Worm (Caenorhabditis elegans) whole organism, L2 larva: ENCODE data around the gene srx-105.

ENCODE experiments used
- aly-2 ChIP-seq: fragments of 150-350 bp; optimal IDR thresholded peaks from 2 replicates; lab custom pipeline; 2014; ENCODE audit warnings: missing biosample characterization, missing genetic modification characterization
- ama-1 ChIP-seq: fragments of 150-350 bp; optimal IDR thresholded peaks from 2 replicates; lab custom pipeline; 2018; ENCODE audit warnings: inconsistent platforms
- ceh-82 ChIP-seq: fragments of 150-350 bp; optimal IDR thresholded peaks from 2 replicates; lab custom pipeline; 2014; ENCODE audit warnings: missing biosample characterization, missing genetic modification characterization
- nhr-12 ChIP-seq: fragments of 150-350 bp; optimal IDR thresholded peaks from 2 replicates; lab custom pipeline; 2014; ENCODE audit warnings: missing biosample characterization, missing genetic modification characterization
- nhr-237 ChIP-seq: fragments of 150-350 bp; optimal IDR thresholded peaks from 2 replicates; lab custom pipeline; 2014; ENCODE audit warnings: missing biosample characterization, missing genetic modification characterization
- ztf-11 ChIP-seq: sonication (generic microtip); optimal IDR thresholded peaks from 2 replicates; lab custom pipeline; 2017; ENCODE audit warnings: missing biosample characterization, missing genetic modification characterization

DNA sequence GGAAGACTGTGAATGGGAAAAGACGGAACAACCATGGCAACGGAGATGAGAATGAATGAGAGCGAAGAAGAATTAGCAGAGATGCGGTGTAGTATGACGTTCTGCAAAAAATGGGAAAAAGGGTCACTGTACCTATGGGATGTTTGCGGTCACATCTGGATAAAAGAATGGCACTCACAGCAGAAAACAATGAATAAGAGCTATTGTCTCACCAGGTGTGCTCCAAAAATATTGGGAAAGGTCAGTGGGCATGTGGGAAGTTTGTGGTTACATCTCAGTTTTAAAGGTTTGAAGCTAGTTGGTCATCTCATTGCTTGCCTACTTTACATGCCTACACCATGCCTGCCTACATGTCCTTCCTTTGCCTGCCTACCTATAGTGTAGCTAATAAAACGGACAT is 49.5 kb upstream of the srx-105 start, which contains the start of gene fbxb-91:
- no peak for TF ChIP-seq nhr-237
- no peak for TF ChIP-seq nhr-12 (tag; lab: Kevin White, UChicago)
- no peak for TF ChIP-seq ceh-82 (tag; lab: Kevin White, UChicago)
- no peak for TF ChIP-seq aly-2 (tag; lab: Kevin White, UChicago)
- no peak for TF ChIP-seq ztf-11 (tag; lab: Kevin White, UChicago)
- TF ChIP-seq ama-1 (lab: Kevin White, UChicago), result no peak
